Worm (Caenorhabditis elegans) whole organism, L3 larva: ENCODE data around the gene lgc-58.

Source experiments
- ZK546.5 ChIP-seq: sonication (generic microtip); optimal IDR thresholded peaks from 2 replicates; lab custom pipeline; 2017; ENCODE audit warnings: missing biosample characterization, missing genetic modification characterization
- aly-2 ChIP-seq: fragments of 150-350 bp; optimal IDR thresholded peaks from 2 replicates; lab custom pipeline; 2014; ENCODE audit warnings: missing biosample characterization, missing genetic modification characterization
- ama-1 ChIP-seq: fragments of 150-350 bp; optimal IDR thresholded peaks from 2 replicates; lab custom pipeline; 2018
- ceh-16 ChIP-seq: sonication (generic microtip); optimal IDR thresholded peaks from 2 replicates; lab custom pipeline; 2017; ENCODE audit warnings: missing biosample characterization, missing genetic modification characterization
- ceh-28 ChIP-seq: fragments of 150-350 bp; optimal IDR thresholded peaks from 2 replicates; lab custom pipeline; 2014; ENCODE audit warnings: missing biosample characterization, missing genetic modification reagents, missing genetic modification characterization
- ceh-82 ChIP-seq: fragments of 150-350 bp; optimal IDR thresholded peaks from 2 replicates; lab custom pipeline; 2014; ENCODE audit warnings: missing biosample characterization, missing genetic modification characterization
- egl-27 ChIP-seq: sonication (generic microtip); optimal IDR thresholded peaks from 4 replicates; lab custom pipeline; 2017; ENCODE audit warnings: missing biosample characterization, missing genetic modification reagents, missing genetic modification characterization
- egl-5 ChIP-seq: fragments of 150-350 bp; optimal IDR thresholded peaks from 2 replicates; lab custom pipeline; 2017; ENCODE audit warnings: missing biosample characterization, missing genetic modification reagents, missing genetic modification characterization, inconsistent platforms
- elt-1 ChIP-seq: fragments of 150-350 bp; optimal IDR thresholded peaks from 2 replicates; lab custom pipeline; 2014; ENCODE audit warnings: missing biosample characterization, missing genetic modification characterization
- elt-2 ChIP-seq: sonication (generic microtip); optimal IDR thresholded peaks from 2 replicates; lab custom pipeline; 2016; ENCODE audit warnings: missing genetic modification reagents, mild to moderate bottlenecking, missing genetic modification characterization, missing compliant biosample characterization
- elt-3 ChIP-seq, 3 experiments: fragments of 150-350 bp in 1 of 3; sonication (generic microtip) in 2 of 3; optimal IDR thresholded peaks; 2 replicates in 2 of 3; 4 replicates in 1 of 3; lab custom pipeline; 2014 to 2017; ENCODE audit warnings: missing biosample characterization in 3 of 3, missing genetic modification characterization in 3 of 3
- eor-1 ChIP-seq, 2 experiments: fragments of 150-350 bp; optimal IDR thresholded peaks; 2 replicates each; lab custom pipeline; 2014 to 2018; ENCODE audit warnings: missing biosample characterization in 2 of 2, missing genetic modification characterization in 2 of 2
- fos-1 ChIP-seq: fragments of 150-350 bp; optimal IDR thresholded peaks from 2 replicates; lab custom pipeline; 2014; ENCODE audit warnings: missing biosample characterization, missing genetic modification characterization
- hmg-11 ChIP-seq: sonication (generic microtip); optimal IDR thresholded peaks from 2 replicates; lab custom pipeline; 2016; ENCODE audit warnings: missing genetic modification characterization, missing compliant biosample characterization
- lin-15B ChIP-seq: fragments of 150-350 bp; optimal IDR thresholded peaks from 2 replicates; lab custom pipeline; 2014; ENCODE audit warnings: missing biosample characterization, missing genetic modification characterization
- lsy-12 ChIP-seq: sonication (generic microtip); optimal IDR thresholded peaks from 2 replicates; lab custom pipeline; 2016; ENCODE audit warnings: mild to moderate bottlenecking, missing genetic modification characterization, missing compliant biosample characterization
- nfya-1 ChIP-seq: sonication (generic microtip); optimal IDR thresholded peaks from 2 replicates; lab custom pipeline; 2017; ENCODE audit warnings: missing genetic modification characterization, mild to moderate bottlenecking, missing compliant biosample characterization, antibody characterized with exemption, moderate library complexity; ENCODE audit not compliant: insufficient read depth
- nhr-11 ChIP-seq: fragments of 150-350 bp; optimal IDR thresholded peaks from 2 replicates; lab custom pipeline; 2014; ENCODE audit warnings: missing biosample characterization, missing genetic modification characterization
- nhr-12 ChIP-seq: fragments of 150-350 bp; optimal IDR thresholded peaks from 2 replicates; lab custom pipeline; 2014; ENCODE audit warnings: missing biosample characterization, missing genetic modification characterization
- nhr-23 ChIP-seq: fragments of 150-350 bp; optimal IDR thresholded peaks from 2 replicates; lab custom pipeline; 2014; ENCODE audit warnings: missing biosample characterization, missing genetic modification reagents, missing genetic modification characterization
- nhr-28 ChIP-seq: fragments of 150-350 bp; optimal IDR thresholded peaks from 2 replicates; lab custom pipeline; 2014; ENCODE audit warnings: missing biosample characterization, missing genetic modification characterization
- nhr-43 ChIP-seq: sonication (generic microtip); optimal IDR thresholded peaks from 2 replicates; lab custom pipeline; 2016; ENCODE audit warnings: mild to moderate bottlenecking, missing genetic modification characterization, missing compliant biosample characterization; ENCODE audit not compliant: poor library complexity, severe bottlenecking
- nhr-67 ChIP-seq: fragments of 150-350 bp; optimal IDR thresholded peaks from 2 replicates; lab custom pipeline; 2014; ENCODE audit warnings: missing biosample characterization, missing genetic modification characterization
- nhr-76 ChIP-seq: fragments of 150-350 bp; sonication (generic microtip); optimal IDR thresholded peaks from 5 replicates; lab custom pipeline; 2014; ENCODE audit warnings: missing biosample characterization, missing genetic modification characterization
- pha-4 ChIP-seq: fragments of 150-350 bp; optimal IDR thresholded peaks from 2 replicates; lab custom pipeline; 2014; ENCODE audit warnings: missing biosample characterization, missing genetic modification reagents, missing genetic modification characterization
- pqm-1 ChIP-seq: fragments of 150-350 bp; optimal IDR thresholded peaks from 2 replicates; lab custom pipeline; 2017; ENCODE audit warnings: missing biosample characterization, missing genetic modification characterization, inconsistent platforms
- sea-2 ChIP-seq: fragments of 150-350 bp; sonication (generic microtip); optimal IDR thresholded peaks from 4 replicates; lab custom pipeline; 2014; ENCODE audit warnings: missing biosample characterization, missing genetic modification reagents, missing genetic modification characterization
- skn-1 ChIP-seq: fragments of 150-350 bp; optimal IDR thresholded peaks from 2 replicates; lab custom pipeline; 2014; ENCODE audit warnings: missing biosample characterization, missing genetic modification characterization
- tbx-2 ChIP-seq: sonication (generic microtip); optimal IDR thresholded peaks from 2 replicates; lab custom pipeline; 2016; ENCODE audit warnings: mild to moderate bottlenecking, missing genetic modification characterization, missing compliant biosample characterization
- zag-1 ChIP-seq: fragments of 150-350 bp; optimal IDR thresholded peaks from 2 replicates; lab custom pipeline; 2014; ENCODE audit warnings: missing biosample characterization, missing genetic modification characterization
- ztf-11 ChIP-seq: fragments of 150-350 bp; optimal IDR thresholded peaks from 2 replicates; lab custom pipeline; 2014; ENCODE audit warnings: missing biosample characterization, missing genetic modification characterization

Gene lgc-58

ce11 chrX:6097551-6097950 lies 22.2 kb downstream of the lgc-58 start, which contains the start of gene C15H9.4 (continued):
- TF ChIP-seq elt-3 (tag; optimal IDR thresholded peaks at IDR 0.05; lab: Kevin White, UChicago): no peak

- TF ChIP-seq skn-1 (tag; lab: Kevin White, UChicago) (no peak), pha-4 (tag; lab: Kevin White, UChicago) (peak; percentile 77), egl-5 (tag; lab: Kevin White, UChicago) (no peak), egl-27 (tag; lab: Kevin White, UChicago) (no peak), fos-1 (tag; lab: Kevin White, UChicago) (no peak), ZK546.5 (tag; lab: Kevin White, UChicago) (no peak), nhr-67 (tag; lab: Kevin White, UChicago) (no peak), elt-2 (tag; lab: Kevin White, UChicago) (peak; percentile 85), pqm-1 (tag; lab: Kevin White, UChicago) (peak; percentile 78), eor-1 (tag; optimal IDR thresholded peaks at IDR 0.05; lab: Kevin White, UChicago) (no peak), tbx-2 (tag; lab: Kevin White, UChicago) (no peak), lsy-12 (tag; lab: Kevin White, UChicago) (no peak)
These were observed 23.1 kb downstream of the lgc-58 start for ce11 chrX:6098420-6098819.

ce11 chrX:6100395-6101099 lies 25.2 kb downstream of the lgc-58 start:
- TF ChIP-seq ceh-82: no peak
- TF ChIP-seq eor-1 (tag; optimal IDR thresholded peaks at IDR 0.05; lab: Kevin White, UChicago): no peak
- no peak for TF ChIP-seq skn-1 (tag; lab: Kevin White, UChicago)
- TF ChIP-seq aly-2: no peak
- TF ChIP-seq pqm-1 (tag; lab: Kevin White, UChicago): peak; percentile 61
- TF ChIP-seq nhr-76 (tag; lab: Kevin White, UChicago): no peak
- TF ChIP-seq nhr-23: no peak
- TF ChIP-seq nhr-11 (tag; lab: Kevin White, UChicago): no peak
- peak; percentile 53 for TF ChIP-seq elt-2 (tag; lab: Kevin White, UChicago)
- no peak for TF ChIP-seq lsy-12 (tag; lab: Kevin White, UChicago)
- TF ChIP-seq elt-3 (tag; optimal IDR thresholded peaks at IDR 0.05; lab: Kevin White, UChicago): no peak

ce11 chrX:6103297-6103696 lies 28.0 kb downstream of the lgc-58 start, which contains the start of gene C15H9.11:
Gene C15H9.11 (minus strand): TSS chrX:6103397.
- TF ChIP-seq zag-1 (tag; lab: Kevin White, UChicago) (no peak), ceh-16 (tag; lab: Kevin White, UChicago) (no peak), ama-1 (no peak), nfya-1 (tag; lab: Kevin White, UChicago) (no peak), tbx-2 (tag; lab: Kevin White, UChicago) (no peak), aly-2 (no peak), nhr-28 (tag; lab: Kevin White, UChicago) (no peak), hmg-11 (tag; lab: Kevin White, UChicago) (no peak), ztf-11 (no peak), fos-1 (tag; lab: Kevin White, UChicago) (no peak), nhr-12 (tag; lab: Kevin White, UChicago) (no peak), lin-15B (tag; lab: Kevin White, UChicago) (no peak)

ce11 chrX:6107962-6108361 lies 32.7 kb downstream of the lgc-58 start:
- TF ChIP-seq ceh-16 (tag; lab: Kevin White, UChicago) (no peak), ceh-28 (tag; lab: Kevin White, UChicago) (no peak), ztf-11 (no peak), nhr-28 (tag; lab: Kevin White, UChicago) (no peak), nhr-43 (no peak), ZK546.5 (tag; lab: Kevin White, UChicago) (no peak), sea-2 (GFP tag; lab: Kevin White, UChicago) (no peak), elt-1 (tag; lab: Kevin White, UChicago) (no peak)
